Fruit fly (Drosophila melanogaster): ENCODE results near the gene CG12659.

CG12659 gene

DNA sequence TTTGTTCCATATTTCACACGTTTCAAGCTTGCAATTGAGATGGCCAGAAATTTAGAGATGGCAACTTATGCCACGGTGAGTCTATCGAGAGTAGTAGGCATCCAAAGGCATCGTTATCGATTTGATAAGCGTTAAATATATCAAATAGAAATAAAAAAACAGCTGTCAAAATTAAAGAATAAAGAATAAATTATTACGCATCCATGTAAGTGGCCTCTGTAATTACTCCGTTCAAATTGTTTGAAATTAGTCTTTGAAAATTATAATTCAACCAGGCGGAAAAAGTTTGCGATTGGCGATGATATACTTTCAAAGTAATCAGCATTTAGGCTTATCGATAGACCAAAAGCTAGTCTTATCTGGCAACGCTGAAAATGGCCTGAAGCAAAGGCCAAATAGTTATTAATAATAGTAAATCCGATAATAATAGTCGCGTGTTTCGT lies at the start of gene CG12659, which contains the start of gene Crag:
Gene CG12659 (minus strand): TSS at position 45 of the 443 bp plus-strand sequence.
Gene Crag (plus strand): TSS at position 347 of the 443 bp plus-strand sequence.
- no peak for TF ChIP-seq pan (optimal IDR thresholded peaks at IDR 0.05)
- TF ChIP-seq psq (optimal IDR thresholded peaks at IDR 0.05) = no peak
- no peak for TF ChIP-seq EcR (GFP tag; optimal IDR thresholded peaks at IDR 0.05)
- TF ChIP-seq CG8478 (optimal IDR thresholded peaks at IDR 0.05) = no peak
- TF ChIP-seq Dll (optimal IDR thresholded peaks at IDR 0.05) = no peak
- no peak for TF ChIP-seq usp (GFP tag; optimal IDR thresholded peaks at IDR 0.05)

dm6 chrX:8640636-8641216 lies 49.2 kb upstream of the CG12659 start:
- no peak for TF ChIP-seq CG8478 (optimal IDR thresholded peaks at IDR 0.05)

DNA sequence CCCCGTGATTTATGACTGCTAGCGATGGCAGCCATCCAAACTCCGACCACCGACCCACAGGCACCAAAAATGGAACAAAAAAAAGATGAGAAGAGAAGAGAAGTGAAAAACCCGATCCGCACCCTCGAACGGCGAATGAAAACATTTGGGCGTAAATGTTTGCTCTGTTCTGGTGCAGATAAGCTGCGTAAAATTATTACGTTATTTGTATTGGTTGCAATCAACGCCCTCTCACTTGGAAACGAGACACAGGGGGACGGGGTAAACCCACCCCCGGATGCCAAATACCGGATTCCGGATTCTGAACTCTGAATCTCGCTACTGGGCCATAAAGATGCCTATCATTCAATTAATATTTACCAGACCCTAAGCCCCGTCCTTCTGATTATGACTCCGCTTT lies 45.5 kb upstream of the CG12659 start:
- no peak for TF ChIP-seq pan (optimal IDR thresholded peaks at IDR 0.05)
- TF ChIP-seq psq (optimal IDR thresholded peaks at IDR 0.05) = no peak
- no peak for TF ChIP-seq EcR (GFP tag; optimal IDR thresholded peaks at IDR 0.05)
- TF ChIP-seq usp (GFP tag; optimal IDR thresholded peaks at IDR 0.05) = no peak
- TF ChIP-seq Dll (optimal IDR thresholded peaks at IDR 0.05) = no peak
- no peak for TF ChIP-seq CG8478 (optimal IDR thresholded peaks at IDR 0.05)

- TF ChIP-seq CG8478 (optimal IDR thresholded peaks at IDR 0.05) (no peak), EcR (GFP tag; optimal IDR thresholded peaks at IDR 0.05) (no peak), psq (optimal IDR thresholded peaks at IDR 0.05) (no peak), Dll (optimal IDR thresholded peaks at IDR 0.05) (no peak), usp (GFP tag; optimal IDR thresholded peaks at IDR 0.05) (no peak), pan (optimal IDR thresholded peaks at IDR 0.05) (no peak)
Observed at dm6 chrX:8636114-8636929, 44.8 kb upstream of the CG12659 start.

DNA sequence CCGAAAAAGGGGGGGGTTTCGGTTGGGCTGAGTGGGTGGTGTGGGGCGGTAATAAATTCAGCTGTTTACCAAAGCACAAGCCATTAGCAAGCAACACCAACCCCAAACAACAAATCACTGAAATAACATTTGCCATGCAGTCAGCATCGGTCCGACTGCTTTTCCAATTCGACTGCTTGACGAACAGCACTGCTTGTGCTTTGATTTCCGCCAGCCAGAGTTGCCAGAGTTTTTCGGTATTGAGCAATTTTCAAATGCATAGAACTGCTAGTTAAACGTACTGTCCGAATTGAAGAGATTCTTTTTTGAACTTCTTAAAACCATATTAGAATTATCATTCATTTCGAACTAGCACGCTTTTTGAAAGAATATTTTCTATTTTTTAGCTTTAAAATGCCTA lies 43.3 kb upstream of the CG12659 start:
- no peak for TF ChIP-seq usp (GFP tag; optimal IDR thresholded peaks at IDR 0.05)
- no peak for TF ChIP-seq CG8478 (optimal IDR thresholded peaks at IDR 0.05)
- no peak for TF ChIP-seq EcR (GFP tag; optimal IDR thresholded peaks at IDR 0.05)
- no peak for TF ChIP-seq pan (optimal IDR thresholded peaks at IDR 0.05)
- no peak for TF ChIP-seq psq (optimal IDR thresholded peaks at IDR 0.05)
- TF ChIP-seq Dll (optimal IDR thresholded peaks at IDR 0.05) = no peak

DNA sequence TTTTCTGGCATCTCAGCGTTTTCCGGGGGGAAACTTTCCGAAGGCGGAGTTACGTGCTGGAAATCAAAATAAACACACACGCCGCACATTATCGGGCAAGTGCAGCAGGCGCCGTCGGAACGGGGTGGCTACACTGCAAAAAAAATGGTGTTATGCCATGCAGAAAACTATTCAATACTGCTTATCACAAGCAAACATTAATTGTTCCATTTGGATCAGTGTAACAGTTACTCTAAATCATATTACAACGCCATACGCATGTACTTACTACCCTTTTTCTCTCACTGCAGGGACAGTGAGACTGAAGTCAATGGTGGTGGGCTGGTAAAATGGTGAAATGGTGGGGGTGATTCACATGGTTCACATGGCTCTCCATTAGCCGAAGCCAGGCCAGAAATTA lies 35.6 kb upstream of the CG12659 start:
- TF ChIP-seq usp (GFP tag; optimal IDR thresholded peaks at IDR 0.05) = no peak
- TF ChIP-seq psq (optimal IDR thresholded peaks at IDR 0.05) = no peak
- no peak for TF ChIP-seq EcR (GFP tag; optimal IDR thresholded peaks at IDR 0.05)
- TF ChIP-seq CG8478 (optimal IDR thresholded peaks at IDR 0.05) = no peak
- TF ChIP-seq pan (optimal IDR thresholded peaks at IDR 0.05) = no peak
- no peak for TF ChIP-seq Dll (optimal IDR thresholded peaks at IDR 0.05)

- no peak for TF ChIP-seq psq (optimal IDR thresholded peaks at IDR 0.05)
- TF ChIP-seq pan (optimal IDR thresholded peaks at IDR 0.05) = no peak
- no peak for TF ChIP-seq usp (GFP tag; optimal IDR thresholded peaks at IDR 0.05)
- peak; percentile 51 for TF ChIP-seq Dll (optimal IDR thresholded peaks at IDR 0.05)
- TF ChIP-seq EcR (GFP tag; optimal IDR thresholded peaks at IDR 0.05) = no peak
- peak; percentile 92 for TF ChIP-seq CG8478 (optimal IDR thresholded peaks at IDR 0.05)
Observed at dm6 chrX:8624867-8625266, 33.3 kb upstream of the CG12659 start.

dm6 chrX:8622419-8622818 lies 30.9 kb upstream of the CG12659 start:
- TF ChIP-seq pan (optimal IDR thresholded peaks at IDR 0.05) (no peak), Dll (optimal IDR thresholded peaks at IDR 0.05) (no peak), EcR (GFP tag; optimal IDR thresholded peaks at IDR 0.05) (no peak), usp (GFP tag; optimal IDR thresholded peaks at IDR 0.05) (no peak), CG8478 (optimal IDR thresholded peaks at IDR 0.05) (no peak), psq (optimal IDR thresholded peaks at IDR 0.05) (no peak)

DNA sequence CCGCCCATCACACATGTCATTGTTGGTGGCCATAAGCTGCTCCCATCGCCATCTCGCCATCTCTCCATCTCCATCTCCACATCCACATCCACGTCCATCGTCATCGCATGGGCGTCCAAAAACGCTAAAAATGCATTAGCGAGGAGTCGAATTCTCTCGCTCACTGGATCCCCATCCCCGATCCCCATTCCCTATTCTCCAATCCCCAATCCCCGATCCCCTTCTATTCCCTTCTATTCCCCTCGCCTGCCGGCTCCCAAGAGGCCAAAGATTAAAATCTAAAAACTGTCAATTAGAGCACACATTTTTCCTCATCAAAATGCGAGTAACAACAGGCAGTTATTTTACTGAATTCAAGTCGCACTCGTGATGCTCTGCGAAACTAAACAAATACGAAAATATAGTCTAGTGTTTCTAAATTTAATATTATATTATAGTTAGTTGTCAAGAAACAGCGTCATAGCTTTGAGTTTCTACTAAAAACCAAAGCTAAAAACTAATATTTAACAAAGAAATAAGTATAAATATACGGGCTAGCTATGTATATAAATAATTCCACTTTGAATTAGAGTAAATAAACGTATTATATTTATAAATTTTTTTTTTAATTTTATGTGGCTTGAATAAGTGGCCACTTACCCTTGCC lies 25.4 kb upstream of the CG12659 start:
- TF ChIP-seq psq (optimal IDR thresholded peaks at IDR 0.05) = no peak
- TF ChIP-seq Dll (optimal IDR thresholded peaks at IDR 0.05) = no peak
- no peak for TF ChIP-seq pan (optimal IDR thresholded peaks at IDR 0.05)
- no peak for TF ChIP-seq CG8478 (optimal IDR thresholded peaks at IDR 0.05)
- no peak for TF ChIP-seq usp (GFP tag; optimal IDR thresholded peaks at IDR 0.05)
- no peak for TF ChIP-seq EcR (GFP tag; optimal IDR thresholded peaks at IDR 0.05)

dm6 chrX:8616280-8616679 lies 24.8 kb upstream of the CG12659 start:
- TF ChIP-seq CG8478 (optimal IDR thresholded peaks at IDR 0.05) = no peak
- TF ChIP-seq psq (optimal IDR thresholded peaks at IDR 0.05) = no peak
- no peak for TF ChIP-seq usp (GFP tag; optimal IDR thresholded peaks at IDR 0.05)
- no peak for TF ChIP-seq Dll (optimal IDR thresholded peaks at IDR 0.05)
- no peak for TF ChIP-seq EcR (GFP tag; optimal IDR thresholded peaks at IDR 0.05)
- TF ChIP-seq pan (optimal IDR thresholded peaks at IDR 0.05) = no peak

DNA sequence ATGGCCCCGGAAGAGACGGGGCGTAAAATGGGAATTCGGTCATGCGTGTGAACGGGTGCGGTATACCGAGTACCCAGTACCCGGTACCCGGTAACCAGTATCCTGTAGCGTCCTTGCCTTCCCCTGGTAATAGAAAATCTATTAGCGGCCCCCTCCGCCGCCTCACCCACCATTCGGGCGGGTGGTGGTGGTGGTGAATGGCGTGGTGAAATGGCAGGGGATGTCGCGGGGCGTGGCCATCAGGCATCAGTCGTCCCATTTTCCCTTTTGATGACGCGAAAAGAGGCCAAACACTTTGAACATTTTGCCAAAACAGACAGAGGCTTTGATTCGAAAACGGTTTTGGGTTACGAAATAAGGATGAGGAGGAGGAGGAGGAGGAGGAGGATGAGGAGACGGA lies 16.4 kb upstream of the CG12659 start:
- TF ChIP-seq pan (optimal IDR thresholded peaks at IDR 0.05) = no peak
- no peak for TF ChIP-seq usp (GFP tag; optimal IDR thresholded peaks at IDR 0.05)
- no peak for TF ChIP-seq EcR (GFP tag; optimal IDR thresholded peaks at IDR 0.05)
- no peak for TF ChIP-seq psq (optimal IDR thresholded peaks at IDR 0.05)
- TF ChIP-seq Dll (optimal IDR thresholded peaks at IDR 0.05) = no peak
- no peak for TF ChIP-seq CG8478 (optimal IDR thresholded peaks at IDR 0.05)

- no peak for TF ChIP-seq CG8478 (optimal IDR thresholded peaks at IDR 0.05)
- TF ChIP-seq Dll (optimal IDR thresholded peaks at IDR 0.05) = no peak
- TF ChIP-seq usp (GFP tag; optimal IDR thresholded peaks at IDR 0.05) = no peak
- no peak for TF ChIP-seq pan (optimal IDR thresholded peaks at IDR 0.05)
- no peak for TF ChIP-seq psq (optimal IDR thresholded peaks at IDR 0.05)
- TF ChIP-seq EcR (GFP tag; optimal IDR thresholded peaks at IDR 0.05) = no peak
Observed at dm6 chrX:8606206-8606605, 14.7 kb upstream of the CG12659 start, which contains the start of gene Caf1-180. TSS of gene Caf1-180 (minus strand) at chrX:8606304.

Data from whole organism.